Worm (Caenorhabditis elegans): ENCODE results near the gene C18G1.6.

DNA sequence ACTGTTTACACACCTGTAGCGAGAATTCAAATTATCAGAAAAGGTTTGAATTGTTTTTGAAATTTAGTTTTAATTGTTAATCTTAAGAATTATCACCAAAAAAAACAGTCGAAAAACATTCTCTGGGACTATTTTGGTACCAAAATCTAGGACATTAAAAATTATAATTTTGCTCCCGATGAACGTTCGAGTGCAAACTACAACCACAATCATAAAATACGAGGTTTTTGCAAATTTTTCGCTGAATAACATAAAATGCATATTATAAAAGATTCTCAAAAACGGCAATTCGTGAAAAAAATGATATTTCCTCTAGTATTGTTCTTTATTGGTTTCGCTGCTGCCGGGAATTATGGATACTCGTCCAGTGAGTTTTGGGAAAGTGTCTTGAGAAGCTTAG, 40.0 kb downstream of the C18G1.6 start, which contains the start of gene R02F11.12:
- TF ChIP-seq ceh-31 (tag; optimal IDR thresholded peaks at IDR 0.05) (no peak), nhr-232 (tag; optimal IDR thresholded peaks at IDR 0.05) (no peak), tbx-7 (tag; optimal IDR thresholded peaks at IDR 0.05) (no peak), pqm-1 (tag; optimal IDR thresholded peaks at IDR 0.05) (no peak), ama-1 (optimal IDR thresholded peaks at IDR 0.05) (no peak), ceh-6 (GFP tag; optimal IDR thresholded peaks at IDR 0.05) (no peak), ceh-18 (tag; optimal IDR thresholded peaks at IDR 0.05) (no peak), dve-1 (tag; optimal IDR thresholded peaks at IDR 0.05) (no peak), elt-4 (tag; optimal IDR thresholded peaks at IDR 0.05) (no peak), che-1 (tag; optimal IDR thresholded peaks at IDR 0.05) (no peak), lin-11 (tag; optimal IDR thresholded peaks at IDR 0.05) (no peak), nfya-1 (tag; optimal IDR thresholded peaks at IDR 0.05) (no peak), pha-4 (tag; optimal IDR thresholded peaks at IDR 0.05) (no peak)
